Worm (Caenorhabditis elegans) whole organism, late embryonic: ENCODE measurements around the gene nlp-31.

ENCODE experiments used
- C08G9.2 ChIP-seq: sonication (generic microtip); optimal IDR thresholded peaks from 2 replicates; lab custom pipeline; 2016; ENCODE audit warnings: mild to moderate bottlenecking, missing genetic modification characterization, moderate library complexity, missing compliant biosample characterization
- F13H6.1 ChIP-seq: sonication (generic microtip); optimal IDR thresholded peaks from 2 replicates; lab custom pipeline; 2016; ENCODE audit warnings: missing genetic modification characterization, missing compliant biosample characterization
- K02D7.2 ChIP-seq: sonication (generic microtip); optimal IDR thresholded peaks from 2 replicates; lab custom pipeline; 2017; ENCODE audit warnings: mild to moderate bottlenecking, missing genetic modification characterization, missing compliant biosample characterization
- T23F11.4 ChIP-seq: fragments of 200-800 bp; sonication (Bioruptor generic); optimal IDR thresholded peaks from 2 replicates; lab custom pipeline; 2018; ENCODE audit warnings: mild to moderate bottlenecking, missing genetic modification characterization, missing compliant biosample characterization
- ahr-1 ChIP-seq: sonication (generic microtip); optimal IDR thresholded peaks from 2 replicates; lab custom pipeline; 2016; ENCODE audit warnings: missing genetic modification characterization, missing compliant biosample characterization
- ceh-19 ChIP-seq: fragments of 200-800 bp; sonication (Bioruptor generic); optimal IDR thresholded peaks from 2 replicates; lab custom pipeline; 2018; ENCODE audit warnings: mild to moderate bottlenecking, missing genetic modification characterization, missing compliant biosample characterization
- ceh-30 ChIP-seq: fragments of 150-350 bp; optimal IDR thresholded peaks from 2 replicates; lab custom pipeline; 2014; ENCODE audit warnings: missing biosample characterization, missing genetic modification characterization
- ceh-31 ChIP-seq: sonication (generic microtip); optimal IDR thresholded peaks from 2 replicates; lab custom pipeline; 2016; ENCODE audit warnings: missing genetic modification characterization, missing compliant biosample characterization
- ceh-34 ChIP-seq: sonication (generic microtip); optimal IDR thresholded peaks from 2 replicates; lab custom pipeline; 2016; ENCODE audit warnings: mild to moderate bottlenecking, missing genetic modification characterization, missing compliant biosample characterization
- ceh-45 ChIP-seq: fragments of 200-800 bp; sonication (Bioruptor generic); IDR thresholded peaks from 2 replicates; pipeline ENCODE4 v1.3.6; 2022; ENCODE audit warnings: missing genetic modification reagents, missing genetic modification characterization, missing compliant biosample characterization
- ceh-48 ChIP-seq: sonication (generic microtip); optimal IDR thresholded peaks from 2 replicates; lab custom pipeline; 2016; ENCODE audit warnings: missing genetic modification characterization, inconsistent platforms, missing compliant biosample characterization
- ceh-6 ChIP-seq: fragments of 200-800 bp; sonication (Bioruptor generic); optimal IDR thresholded peaks from 2 replicates; lab custom pipeline; 2018; ENCODE audit warnings: mild to moderate bottlenecking, missing genetic modification characterization, missing compliant biosample characterization
- ceh-9 ChIP-seq: sonication (generic microtip); optimal IDR thresholded peaks from 2 replicates; lab custom pipeline; 2016; ENCODE audit warnings: mild to moderate bottlenecking, missing genetic modification characterization, inconsistent platforms, missing compliant biosample characterization
- dmd-4 ChIP-seq: sonication (generic microtip); optimal IDR thresholded peaks from 2 replicates; lab custom pipeline; 2016; ENCODE audit warnings: borderline replicate concordance, missing genetic modification characterization, missing compliant biosample characterization
- dve-1 ChIP-seq: sonication (generic microtip); optimal IDR thresholded peaks from 2 replicates; lab custom pipeline; 2017; ENCODE audit warnings: antibody characterized with exemption, mild to moderate bottlenecking, missing genetic modification characterization, missing compliant biosample characterization
- elt-2 ChIP-seq: sonication (generic microtip); optimal IDR thresholded peaks from 2 replicates; lab custom pipeline; 2016; ENCODE audit warnings: missing genetic modification reagents, missing genetic modification characterization, missing compliant biosample characterization
- ets-4 ChIP-seq: sonication (generic microtip); optimal IDR thresholded peaks from 2 replicates; lab custom pipeline; 2016; ENCODE audit warnings: missing genetic modification characterization, missing compliant biosample characterization
- eyg-1 ChIP-seq: sonication (generic microtip); optimal IDR thresholded peaks from 2 replicates; lab custom pipeline; 2016; ENCODE audit warnings: missing genotype, missing genetic modification characterization, missing compliant biosample characterization
- fax-1 ChIP-seq: sonication (generic microtip); optimal IDR thresholded peaks from 2 replicates; lab custom pipeline; 2016; ENCODE audit warnings: missing genotype, missing genetic modification characterization, missing compliant biosample characterization
- fkh-10 ChIP-seq: fragments of 150-350 bp; optimal IDR thresholded peaks from 2 replicates; lab custom pipeline; 2014; ENCODE audit warnings: missing biosample characterization, missing genetic modification reagents, missing genetic modification characterization
- fkh-6 ChIP-seq: sonication (generic microtip); optimal IDR thresholded peaks from 2 replicates; lab custom pipeline; 2016; ENCODE audit warnings: missing genetic modification characterization, missing compliant biosample characterization
- hlh-13 ChIP-seq: fragments of 200-800 bp; sonication (Bioruptor generic); optimal IDR thresholded peaks from 2 replicates; lab custom pipeline; 2018; ENCODE audit warnings: mild to moderate bottlenecking, missing genetic modification characterization, missing compliant biosample characterization
- hlh-15 ChIP-seq: sonication (generic microtip); optimal IDR thresholded peaks from 2 replicates; lab custom pipeline; 2016; ENCODE audit warnings: missing genetic modification characterization, missing compliant biosample characterization
- lin-11 ChIP-seq: fragments of 200-800 bp; sonication (Bioruptor generic); optimal IDR thresholded peaks from 2 replicates; lab custom pipeline; 2018; ENCODE audit warnings: mild to moderate bottlenecking, missing genetic modification characterization, missing compliant biosample characterization
- madf-2 ChIP-seq: sonication (generic microtip); optimal IDR thresholded peaks from 2 replicates; lab custom pipeline; 2017; ENCODE audit warnings: missing genetic modification characterization, missing compliant biosample characterization
- nfya-1 ChIP-seq: sonication (generic microtip); optimal IDR thresholded peaks from 2 replicates; lab custom pipeline; 2017; ENCODE audit warnings: missing genetic modification characterization, mild to moderate bottlenecking, missing compliant biosample characterization, antibody characterized with exemption, moderate library complexity
- nhr-11 ChIP-seq: fragments of 150-350 bp; optimal IDR thresholded peaks from 2 replicates; lab custom pipeline; 2014; ENCODE audit warnings: missing biosample characterization, missing genetic modification characterization
- npax-4 ChIP-seq: sonication (generic microtip); optimal IDR thresholded peaks from 2 replicates; lab custom pipeline; 2016; ENCODE audit warnings: missing genetic modification characterization, missing compliant biosample characterization
- odd-2 ChIP-seq: sonication (generic microtip); optimal IDR thresholded peaks from 2 replicates; lab custom pipeline; 2017; ENCODE audit warnings: antibody characterized with exemption, mild to moderate bottlenecking, missing genetic modification characterization, missing compliant biosample characterization
- pax-1 ChIP-seq: fragments of 150-350 bp; optimal IDR thresholded peaks from 2 replicates; lab custom pipeline; 2014; ENCODE audit warnings: missing biosample characterization, missing genetic modification characterization
- pha-4 ChIP-seq: fragments of 150-350 bp; optimal IDR thresholded peaks from 2 replicates; lab custom pipeline; 2018; ENCODE audit warnings: missing biosample characterization, missing genetic modification reagents, missing genetic modification characterization
- pqm-1 ChIP-seq: sonication (generic microtip); optimal IDR thresholded peaks from 2 replicates; lab custom pipeline; 2016; ENCODE audit warnings: missing genetic modification characterization, missing compliant biosample characterization
- ref-2 ChIP-seq: sonication (generic microtip); optimal IDR thresholded peaks from 2 replicates; lab custom pipeline; 2016; ENCODE audit warnings: missing genetic modification characterization, missing compliant biosample characterization
- rnt-1 ChIP-seq: sonication (generic microtip); optimal IDR thresholded peaks from 2 replicates; lab custom pipeline; 2016; ENCODE audit warnings: missing genetic modification characterization, missing compliant biosample characterization
- syd-9 ChIP-seq: sonication (generic microtip); optimal IDR thresholded peaks from 2 replicates; lab custom pipeline; 2016; ENCODE audit warnings: mild to moderate bottlenecking, missing genetic modification characterization, moderate library complexity, missing compliant biosample characterization
- tbx-2 ChIP-seq: sonication (generic microtip); optimal IDR thresholded peaks from 2 replicates; lab custom pipeline; 2016; ENCODE audit warnings: missing genetic modification characterization, missing compliant biosample characterization
- tbx-7 ChIP-seq: sonication (generic microtip); optimal IDR thresholded peaks from 2 replicates; lab custom pipeline; 2016; ENCODE audit warnings: missing genotype, missing genetic modification characterization, missing compliant biosample characterization
- unc-3 ChIP-seq, 2 experiments: fragments of 200-800 bp in 1 of 2; sonication (Bioruptor generic) in 1 of 2; sonication (generic microtip) in 1 of 2; conservative IDR thresholded peaks in 1 of 2; optimal IDR thresholded peaks in 1 of 2; 2 replicates each; pipeline versions ENCODE4 v1.3.6 to Lab custom; 2016 to 2022; ENCODE audit warnings: missing compliant biosample characterization in 2 of 2, missing genetic modification characterization in 2 of 2, missing genetic modification reagents in 1 of 2
- unc-55 ChIP-seq: sonication (generic microtip); optimal IDR thresholded peaks from 2 replicates; lab custom pipeline; 2017; ENCODE audit warnings: missing biosample characterization, missing genetic modification reagents, missing genetic modification characterization
- zip-5 ChIP-seq: sonication (generic microtip); optimal IDR thresholded peaks from 2 replicates; lab custom pipeline; 2016; ENCODE audit warnings: missing genetic modification characterization, missing compliant biosample characterization

The nlp-31 gene

ce11 chrV:3961235-3961634 lies 18.6 kb upstream of the nlp-31 start, which contains the start of gene cyp-34A6:
TSS of gene cyp-34A6 (minus strand) at chrV:3961335.
- no peak for TF ChIP-seq ceh-48 (tag; lab: Kevin White, UChicago)
- no peak for TF ChIP-seq F13H6.1 (tag; lab: Kevin White, UChicago)
- no peak for TF ChIP-seq ceh-6
- TF ChIP-seq fax-1 (tag; lab: Kevin White, UChicago): no peak
- no peak for TF ChIP-seq ref-2
- no peak for TF ChIP-seq unc-55
- TF ChIP-seq K02D7.2: no peak
- TF ChIP-seq nhr-11: no peak
- no peak for TF ChIP-seq ceh-19 (GFP tag; lab: Kevin White, UChicago)
- no peak for TF ChIP-seq pqm-1 (tag; lab: Kevin White, UChicago)
- TF ChIP-seq C08G9.2 (tag; lab: Kevin White, UChicago): no peak
- TF ChIP-seq ceh-34 (tag; lab: Kevin White, UChicago): no peak
- TF ChIP-seq T23F11.4 (GFP tag; lab: Kevin White, UChicago): no peak
- TF ChIP-seq lin-11 (tag; lab: Kevin White, UChicago): no peak
- TF ChIP-seq zip-5: no peak
- no peak for TF ChIP-seq pax-1 (tag; lab: Kevin White, UChicago)
- no peak for TF ChIP-seq syd-9 (tag; lab: Kevin White, UChicago)
- TF ChIP-seq ceh-45 (GFP tag; lab: Robert Waterston, UW): no peak

DNA sequence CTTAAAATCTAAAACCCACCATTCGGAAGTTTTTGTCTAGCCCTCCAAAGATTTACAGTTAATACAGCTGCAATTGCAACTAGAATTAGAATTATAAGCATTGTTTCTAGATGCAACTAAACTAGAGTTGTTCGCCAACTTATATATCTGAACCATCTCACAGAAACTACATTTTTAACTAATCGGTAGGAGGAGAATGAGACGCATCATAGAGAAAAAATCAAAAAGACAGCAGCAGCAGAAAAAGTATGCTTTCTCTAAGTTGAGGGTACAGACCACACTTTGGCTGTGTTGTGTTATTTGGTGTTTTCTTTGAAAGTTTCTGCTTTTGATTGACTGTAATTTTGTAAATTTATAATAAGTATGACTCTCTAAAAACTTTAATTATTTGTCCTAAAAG lies 16.1 kb upstream of the nlp-31 start, which contains the start of gene cyp-34A7:
TSS of gene cyp-34A7 (minus strand) at position 101 of the 400 bp plus-strand sequence.
- TF ChIP-seq dve-1 (tag; lab: Kevin White, UChicago) (no peak), madf-2 (no peak)
- TF ChIP-seq, all 69 proteins: peak for 0

- TF ChIP-seq nhr-11 (no peak), rnt-1 (tag; lab: Kevin White, UChicago) (no peak), npax-4 (tag; lab: Kevin White, UChicago) (no peak), fkh-10 (no peak), ceh-30 (tag; lab: Kevin White, UChicago) (no peak)
Observed at ce11 chrV:3967762-3968161, 12.1 kb upstream of the nlp-31 start, which contains the start of gene cyp-34A8. TSS of gene cyp-34A8 (minus strand) at chrV:3967823.

ce11 chrV:3968929-3969328 lies 10.9 kb upstream of the nlp-31 start:
- TF ChIP-seq ahr-1 (tag; lab: Kevin White, UChicago) (no peak), ceh-31 (no peak), ets-4 (no peak), pha-4 (no peak), dmd-4 (tag; lab: Kevin White, UChicago) (no peak), hlh-13 (no peak), F13H6.1 (tag; lab: Kevin White, UChicago) (no peak), tbx-2 (tag; lab: Kevin White, UChicago) (no peak), unc-55 (no peak)

ce11 chrV:3969664-3970063 lies 10.2 kb upstream of the nlp-31 start:
- TF ChIP-seq odd-2: no peak
- TF ChIP-seq ceh-31: no peak
- TF ChIP-seq nfya-1 (tag; lab: Kevin White, UChicago): no peak
- TF ChIP-seq unc-3 (GFP tag; conservative IDR thresholded peaks at IDR 0.05; lab: Robert Waterston, UW): no peak
- TF ChIP-seq unc-3 (tag; optimal IDR thresholded peaks at IDR 0.05; lab: Kevin White, UChicago): no peak
- TF ChIP-seq fkh-6 (tag; lab: Kevin White, UChicago): no peak
- no peak for TF ChIP-seq T23F11.4 (GFP tag; lab: Kevin White, UChicago)
- TF ChIP-seq pqm-1 (tag; lab: Kevin White, UChicago): no peak
- TF ChIP-seq ceh-6: no peak
- no peak for TF ChIP-seq tbx-7 (tag; lab: Kevin White, UChicago)
- TF ChIP-seq ceh-9 (tag; lab: Kevin White, UChicago): no peak
- TF ChIP-seq ceh-34 (tag; lab: Kevin White, UChicago): no peak
- no peak for TF ChIP-seq elt-2 (tag; lab: Kevin White, UChicago)
- no peak for TF ChIP-seq eyg-1 (tag; lab: Kevin White, UChicago)
- no peak for TF ChIP-seq ets-4
- no peak for TF ChIP-seq lin-11 (tag; lab: Kevin White, UChicago)
- no peak for TF ChIP-seq hlh-15 (tag; lab: Kevin White, UChicago)
- no peak for TF ChIP-seq ceh-48 (tag; lab: Kevin White, UChicago)
- TF ChIP-seq C08G9.2 (tag; lab: Kevin White, UChicago): no peak
- TF ChIP-seq dve-1 (tag; lab: Kevin White, UChicago): no peak
- no peak for TF ChIP-seq npax-4 (tag; lab: Kevin White, UChicago)
- TF ChIP-seq, all 69 proteins: peak for 0
